Fruit fly (Drosophila melanogaster) whole organism: Measurements from ENCODE around the gene Cog4.

ENCODE experiments used
- CG8478 ChIP-seq: fragments of >200 bp; optimal IDR thresholded peaks from 2 replicates; lab custom pipeline; 2018; ENCODE audit warnings: inconsistent platforms
- Dll ChIP-seq: fragments of >200 bp; optimal IDR thresholded peaks from 2 replicates; lab custom pipeline; 2017
- EcR ChIP-seq, 2 experiments: fragments of >200 bp; optimal IDR thresholded peaks; 2 replicates each; lab custom pipeline; 2017; ENCODE audit warnings: missing biosample characterization in 2 of 2, missing genetic modification characterization in 2 of 2, missing genetic modification reagents in 2 of 2
- pan ChIP-seq: fragments of >200 bp; optimal IDR thresholded peaks from 2 replicates; lab custom pipeline; 2017
- psq ChIP-seq: fragments of >200 bp; optimal IDR thresholded peaks from 2 replicates; lab custom pipeline; 2017
- usp ChIP-seq: fragments of >200 bp; optimal IDR thresholded peaks from 2 replicates; lab custom pipeline; 2017; ENCODE audit warnings: missing biosample characterization, missing genetic modification characterization, mixed read lengths

The Cog4 gene

DNA sequence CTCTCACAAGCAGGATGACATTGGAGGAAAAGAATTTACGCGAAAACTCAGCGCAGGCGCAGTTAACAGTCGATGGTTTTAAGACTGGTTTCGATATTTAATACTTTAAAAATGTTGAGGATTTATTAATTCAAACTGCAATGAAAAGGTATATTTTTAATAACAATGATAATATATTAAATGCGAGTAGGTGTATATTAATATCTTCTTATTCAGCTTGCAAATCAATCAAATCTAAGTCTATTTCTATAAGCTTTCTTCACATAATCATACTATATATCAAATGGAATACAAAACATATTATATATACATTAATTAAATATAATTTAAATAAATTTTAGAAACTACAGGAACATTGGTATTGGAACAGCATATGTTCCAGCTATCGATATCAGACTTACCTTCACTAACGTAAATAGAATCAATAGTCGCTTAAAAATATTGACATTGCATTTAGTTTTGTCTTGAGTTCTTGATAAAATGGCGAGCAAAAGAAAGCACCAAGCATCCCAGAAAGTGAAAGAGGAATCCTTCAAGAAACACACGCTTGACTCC is 52.7 kb downstream of the Cog4 start, which contains the start of the genes TBC1D16 and holn1:
Gene TBC1D16, minus strand, starts transcription at position 51 of the 555 bp plus-strand sequence.
Gene holn1, plus strand, starts transcription at position 390 of the 555 bp plus-strand sequence.
- TF ChIP-seq Dll (lab: Kevin White, UChicago) = no peak
- no peak for TF ChIP-seq pan (lab: Kevin White, UChicago)
- TF ChIP-seq psq (lab: Kevin White, UChicago) = no peak
- no peak for TF ChIP-seq usp
- no peak for TF ChIP-seq EcR (GFP tag; optimal IDR thresholded peaks at IDR 0.05; lab: Kevin White, UChicago)
- no peak for TF ChIP-seq CG8478
